Worm (Caenorhabditis elegans): ENCODE results near the gene tric-1B.1.

tric-1B.1 gene

ce11 chrII:12263971-12264554 is 2.0 kb downstream of the tric-1B.1 start, which contains the start of gene faxc-1:
Gene faxc-1 (plus strand): TSS chrII:12264192.
- no peak for TF ChIP-seq unc-62 (GFP tag; optimal IDR thresholded peaks at IDR 0.05)

ce11 chrII:12262567-12262966 is 3.5 kb downstream of the tric-1B.1 start:
- TF ChIP-seq unc-62 (GFP tag; optimal IDR thresholded peaks at IDR 0.05): no peak

DNA sequence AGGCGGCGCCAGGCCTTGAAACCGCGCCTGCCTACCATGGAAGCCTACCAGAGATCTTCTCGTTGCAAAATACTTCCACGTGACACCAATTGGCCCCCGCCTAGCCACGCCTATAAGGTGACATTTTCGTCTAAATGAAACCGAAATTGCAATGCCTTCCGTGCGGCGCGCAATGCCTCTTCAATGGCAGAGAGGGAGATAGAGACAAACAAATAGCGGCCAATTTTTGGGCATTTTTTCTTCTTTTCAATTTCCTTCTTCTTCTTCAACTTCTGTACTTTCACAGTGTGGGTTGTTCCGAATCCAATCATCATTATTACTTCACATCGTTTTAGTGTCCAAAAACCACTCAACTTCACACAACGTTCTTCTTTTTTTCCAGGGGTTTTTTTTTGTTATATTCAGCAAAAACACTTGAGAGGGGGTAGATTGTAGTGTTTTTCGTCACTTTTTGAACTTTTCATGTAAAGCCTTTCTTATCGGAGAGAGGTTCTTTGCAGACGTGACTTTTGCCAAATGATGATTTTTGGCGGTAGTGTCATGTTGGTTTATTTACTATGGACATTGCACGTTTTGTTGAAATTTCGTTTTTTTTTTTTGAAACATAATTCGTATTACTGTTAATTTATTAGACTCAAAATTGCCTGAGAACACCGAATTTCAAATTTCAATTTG is 4.8 kb downstream of the tric-1B.1 start:
- TF ChIP-seq unc-62 (GFP tag; optimal IDR thresholded peaks at IDR 0.05): no peak

DNA sequence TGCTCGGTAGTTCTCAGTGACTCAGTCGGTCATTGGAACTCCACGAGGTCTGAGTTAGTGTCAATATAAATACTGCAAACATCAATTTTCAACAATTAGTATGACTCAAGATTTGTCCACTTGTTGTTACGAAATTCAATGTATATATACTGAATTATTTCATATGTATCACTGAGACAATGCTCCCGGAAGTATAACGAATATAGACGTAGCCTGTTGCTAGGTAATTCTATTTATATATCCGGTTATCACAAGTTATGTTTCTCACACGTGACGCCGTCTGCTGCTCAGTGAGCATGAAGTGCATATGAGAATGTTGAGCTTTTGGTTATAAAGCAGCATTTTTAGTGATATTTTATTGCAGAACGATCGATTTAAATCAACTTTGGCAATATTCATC is 5.5 kb downstream of the tric-1B.1 start:
- TF ChIP-seq unc-62 (GFP tag; optimal IDR thresholded peaks at IDR 0.05): no peak

- TF ChIP-seq unc-62 (GFP tag; optimal IDR thresholded peaks at IDR 0.05): no peak
Observed at ce11 chrII:12257095-12257494, 8.9 kb downstream of the tric-1B.1 start.

- TF ChIP-seq unc-62 (GFP tag; optimal IDR thresholded peaks at IDR 0.05): no peak
Observed at ce11 chrII:12256528-12256927, 9.5 kb downstream of the tric-1B.1 start, which contains the start of gene parn-2. Gene parn-2 (minus strand): TSS chrII:12256628.

DNA sequence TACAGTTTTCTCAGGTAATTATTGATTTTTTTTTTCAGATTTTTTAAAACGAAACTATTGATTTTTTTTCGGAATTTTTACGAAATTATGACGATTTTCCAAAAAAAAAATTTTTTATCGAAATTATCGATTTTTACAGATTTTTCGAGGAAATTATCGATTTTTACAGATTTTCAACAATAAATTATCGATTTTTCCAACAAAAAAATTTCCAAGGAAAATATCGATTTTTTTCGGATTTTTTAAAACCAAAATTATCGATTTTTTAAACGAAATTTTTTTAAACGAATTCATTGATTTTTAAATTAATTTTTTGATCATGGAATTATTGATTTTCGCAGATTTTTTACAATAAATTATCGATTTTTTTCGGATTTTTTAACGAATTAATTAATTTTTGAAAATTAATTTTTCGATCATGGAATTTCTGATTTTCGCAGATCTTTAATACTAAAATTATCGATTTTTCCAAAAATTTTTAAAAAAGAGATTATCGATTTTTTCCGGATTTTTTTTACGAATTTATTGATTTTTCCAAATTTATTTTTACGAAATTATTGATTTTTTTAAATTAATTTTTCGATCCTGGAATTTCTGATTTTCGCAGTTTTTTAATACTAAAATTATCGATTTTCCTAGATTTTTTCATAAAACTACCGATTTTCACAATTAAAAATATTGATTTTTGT is 10.4 kb downstream of the tric-1B.1 start:
- TF ChIP-seq unc-62 (GFP tag; optimal IDR thresholded peaks at IDR 0.05): no peak

DNA sequence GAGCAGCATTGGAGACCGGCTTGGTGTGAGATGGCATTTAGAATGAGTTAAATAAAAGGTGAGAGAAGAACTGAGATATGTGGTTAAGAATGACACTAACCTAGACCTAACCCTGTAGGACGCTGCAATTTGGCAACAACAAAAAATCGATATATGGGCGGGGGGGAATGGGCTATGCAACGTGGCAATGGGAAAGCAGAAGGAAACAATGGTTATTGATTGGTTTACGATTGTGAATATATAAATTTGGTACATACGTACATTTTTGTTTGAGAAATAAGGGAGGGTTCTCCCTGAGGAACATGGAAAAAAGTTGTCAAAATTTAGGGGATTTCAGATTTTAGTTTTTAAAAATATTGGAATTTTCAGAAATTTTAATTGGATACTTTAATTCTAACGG is 17.0 kb downstream of the tric-1B.1 start, which contains the start of gene tag-276:
Gene tag-276 (minus strand): TSS at position 101 of the 400 bp plus-strand sequence.
- TF ChIP-seq unc-62 (GFP tag; optimal IDR thresholded peaks at IDR 0.05): no peak

ce11 chrII:12242551-12242950 is 23.5 kb downstream of the tric-1B.1 start, which contains the start of gene Y57A10A.24:
Gene Y57A10A.24 (plus strand): TSS chrII:12242946.
- TF ChIP-seq unc-62 (GFP tag; optimal IDR thresholded peaks at IDR 0.05): no peak

DNA sequence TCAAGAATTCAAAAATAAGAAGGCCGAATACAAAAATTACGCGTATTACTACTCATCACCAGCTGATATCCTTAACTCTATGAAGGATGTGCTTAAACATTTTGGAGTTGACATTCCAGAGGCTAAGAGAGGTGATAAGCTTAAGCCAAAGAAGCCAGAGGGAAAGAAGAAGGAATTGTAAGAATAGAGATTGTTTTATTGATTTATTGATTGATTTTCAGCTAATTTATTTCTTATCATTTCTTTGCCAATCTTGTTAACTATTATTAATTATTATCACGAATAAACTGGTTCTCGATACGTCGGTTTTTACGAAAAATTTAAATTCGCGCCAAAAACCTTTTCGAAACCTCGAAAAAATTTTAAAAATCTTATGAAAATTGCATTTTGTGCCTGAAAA is 24.3 kb downstream of the tric-1B.1 start:
- TF ChIP-seq unc-62 (GFP tag; optimal IDR thresholded peaks at IDR 0.05): no peak

ce11 chrII:12240088-12240487 is 26.0 kb downstream of the tric-1B.1 start, which contains the start of gene txdc-12.1:
Gene txdc-12.1 (plus strand): TSS chrII:12240388.
- TF ChIP-seq unc-62 (GFP tag; optimal IDR thresholded peaks at IDR 0.05): no peak

ce11 chrII:12239449-12239848 is 26.6 kb downstream of the tric-1B.1 start:
- no peak for TF ChIP-seq unc-62 (GFP tag; optimal IDR thresholded peaks at IDR 0.05)

DNA sequence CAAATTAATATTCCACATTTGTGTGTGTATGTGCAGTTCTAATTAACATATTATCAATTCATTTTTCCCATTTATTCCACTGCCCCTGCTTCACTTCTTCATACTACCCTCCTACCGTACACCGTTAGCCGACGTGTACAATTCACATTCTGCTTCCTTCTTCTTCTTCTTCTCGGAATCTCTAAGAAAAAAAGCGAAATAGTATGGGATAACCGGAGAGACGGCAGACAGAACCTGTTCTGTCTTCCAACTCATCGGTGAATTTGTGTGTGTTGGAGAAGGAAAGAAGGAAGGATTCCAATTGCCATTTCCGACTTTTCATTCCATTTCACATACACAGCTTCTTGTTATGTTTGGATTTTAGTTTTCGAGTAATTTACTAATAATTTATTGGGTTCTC is 28.5 kb downstream of the tric-1B.1 start:
- TF ChIP-seq unc-62 (GFP tag; optimal IDR thresholded peaks at IDR 0.05): no peak

ce11 chrII:12228005-12228404 is 38.0 kb downstream of the tric-1B.1 start, which contains the start of gene sinh-1:
Gene sinh-1 (plus strand): TSS chrII:12228305.
- no peak for TF ChIP-seq unc-62 (GFP tag; optimal IDR thresholded peaks at IDR 0.05)

DNA sequence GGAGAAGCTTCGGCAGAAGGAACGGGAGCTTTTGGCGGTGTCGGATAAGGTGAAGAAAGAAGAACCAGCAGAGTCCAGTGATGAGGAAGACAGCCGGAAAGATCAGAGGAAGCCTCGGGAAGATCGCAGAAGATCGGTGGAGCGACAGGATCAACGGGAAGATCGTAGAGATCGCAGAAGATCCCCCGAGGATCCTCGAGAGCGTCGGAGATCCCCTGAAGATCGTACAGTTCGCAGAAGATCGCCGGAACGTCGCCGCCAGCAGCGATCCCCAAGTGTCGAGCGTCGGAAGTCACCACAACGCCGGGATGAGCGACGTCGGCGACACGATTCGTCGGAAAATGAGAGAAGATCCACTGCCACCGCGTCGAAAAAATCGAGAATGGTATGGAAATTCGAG is 39.9 kb downstream of the tric-1B.1 start:
- no peak for TF ChIP-seq unc-62 (GFP tag; optimal IDR thresholded peaks at IDR 0.05)

ce11 chrII:12224916-12225406 is 41.1 kb downstream of the tric-1B.1 start, which contains the start of the genes pqn-87 and rsr-2:
Gene pqn-87 (minus strand): TSS chrII:12225086.
Gene rsr-2 (plus strand): TSS chrII:12225356.
- TF ChIP-seq unc-62 (GFP tag; optimal IDR thresholded peaks at IDR 0.05): no peak

Data from whole organism, dauer.